Fruit fly (Drosophila melanogaster) whole organism, wandering third instar larva: Measurements from ENCODE around the gene Srrm234.

ENCODE experiments used
- HLH106 ChIP-seq: fragments of 200-800 bp; optimal IDR thresholded peaks from 3 replicates; lab custom pipeline; 2019; ENCODE audit warnings: missing biosample characterization, mild to moderate bottlenecking, missing genetic modification characterization, moderate library complexity
- Hr78 ChIP-seq: fragments of >200 bp; optimal IDR thresholded peaks from 2 replicates; lab custom pipeline; 2017; ENCODE audit warnings: missing biosample characterization, missing genetic modification characterization
- Hr83 ChIP-seq: fragments of 200-300 bp; sonication (Bioruptor generic); optimal IDR thresholded peaks from 2 replicates; lab custom pipeline; 2016; ENCODE audit warnings: missing biosample characterization, mild to moderate bottlenecking, missing genetic modification characterization, moderate library complexity; ENCODE audit not compliant: poor library complexity, severe bottlenecking
- Mio ChIP-seq: sonication (Bioruptor generic); optimal IDR thresholded peaks from 2 replicates; lab custom pipeline; 2016; ENCODE audit warnings: missing biosample characterization, missing genetic modification characterization
- N ChIP-seq: fragments of >200 bp; optimal IDR thresholded peaks from 2 replicates; lab custom pipeline; 2018; ENCODE audit warnings: missing biosample characterization, missing external identifiers, missing genetic modification characterization
- Sp1 ChIP-seq: fragments of 200-800 bp; sonication (Bioruptor generic); optimal IDR thresholded peaks from 3 replicates; lab custom pipeline; 2019; ENCODE audit warnings: missing biosample characterization, mild to moderate bottlenecking, missing genetic modification characterization, moderate library complexity
- Vsx2 ChIP-seq: fragments of 200-300, 225-300 bp; sonication (Bioruptor generic); optimal IDR thresholded peaks from 2 replicates; lab custom pipeline; 2018; ENCODE audit warnings: missing biosample characterization, missing genetic modification characterization; ENCODE audit not compliant: partially characterized antibody
- dmrt93B ChIP-seq: fragments of 200-800 bp; sonication (Bioruptor generic); optimal IDR thresholded peaks from 2 replicates; lab custom pipeline; 2018; ENCODE audit warnings: missing biosample characterization, mild to moderate bottlenecking, missing genetic modification characterization
- dsf ChIP-seq: sonication (Bioruptor generic); optimal IDR thresholded peaks from 2 replicates; lab custom pipeline; 2016; ENCODE audit warnings: missing biosample characterization, missing genetic modification characterization, borderline replicate concordance
- h ChIP-seq: fragments of 200-800 bp; sonication (Bioruptor generic); optimal IDR thresholded peaks from 3 replicates; lab custom pipeline; 2016; ENCODE audit warnings: missing biosample characterization, mild to moderate bottlenecking, missing genetic modification characterization
- jim ChIP-seq: fragments of 175-275, 200-325 bp; sonication (Bioruptor generic); optimal IDR thresholded peaks from 2 replicates; lab custom pipeline; 2016; ENCODE audit warnings: missing biosample characterization, mild to moderate bottlenecking, missing genetic modification characterization
- psq ChIP-seq: fragments of 200-800 bp; sonication (Bioruptor generic); optimal IDR thresholded peaks from 3 replicates; lab custom pipeline; 2017; ENCODE audit warnings: missing biosample characterization, mild to moderate bottlenecking, missing genetic modification characterization, moderate library complexity
- usp ChIP-seq: fragments of >200 bp; optimal IDR thresholded peaks from 2 replicates; lab custom pipeline; 2017; ENCODE audit warnings: missing biosample characterization, missing genetic modification characterization

- TF ChIP-seq usp (GFP tag; lab: Kevin White, UChicago) (no peak), dsf (no peak), dmrt93B (GFP tag; lab: Kevin White, UChicago) (no peak), Vsx2 (GFP tag; lab: Kevin White, UChicago) (no peak), Hr83 (GFP tag; lab: Kevin White, UChicago) (no peak), Hr78 (GFP tag; lab: Kevin White, UChicago) (no peak), jim (GFP tag; lab: Kevin White, UChicago) (no peak), Mio (GFP tag; lab: Kevin White, UChicago) (no peak), N (no peak), Sp1 (GFP tag; lab: Kevin White, UChicago) (no peak), HLH106 (tag; lab: Kevin White, UChicago) (no peak), h (no peak), psq (no peak)
Observed at dm6 chr3L:1665544-1665943, 680 bp upstream of the Srrm234 start.
